Worm (Caenorhabditis elegans): ENCODE results near the gene R13A5.7.

The R13A5.7 gene

DNA sequence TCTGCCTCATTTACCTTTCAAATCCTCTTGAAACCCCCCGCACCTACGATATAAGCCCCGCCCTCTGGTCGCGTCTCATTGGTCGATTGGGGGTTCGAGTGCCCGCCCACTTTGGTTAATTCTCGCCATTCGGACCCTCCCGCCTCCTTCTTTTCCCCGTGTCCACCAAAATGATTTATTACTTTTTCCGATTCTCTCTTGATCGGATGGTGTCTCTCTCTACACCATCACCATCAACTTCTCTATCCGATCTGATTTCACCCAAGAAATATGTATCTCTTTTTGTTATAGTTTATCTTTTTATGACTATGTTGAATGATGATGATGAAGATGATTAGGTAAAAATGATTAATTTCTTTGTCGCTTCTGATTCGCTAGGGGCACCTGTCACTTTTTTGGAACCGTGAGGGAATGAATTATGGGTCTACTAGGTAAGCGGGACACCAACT, 15.2 kb downstream of the R13A5.7 start:
- no peak for TF ChIP-seq flt-1 (GFP tag; IDR thresholded peaks at IDR 0.05)
- no peak for TF ChIP-seq pes-1 (GFP tag; IDR thresholded peaks at IDR 0.05)
- no peak for TF ChIP-seq B0310.2 (tag; optimal IDR thresholded peaks at IDR 0.05)
- TF ChIP-seq F13C5.2 (tag; optimal IDR thresholded peaks at IDR 0.05), result no peak
- no peak for TF ChIP-seq aly-1 (tag; optimal IDR thresholded peaks at IDR 0.05)
- no peak for TF ChIP-seq ceh-36 (tag; optimal IDR thresholded peaks at IDR 0.05)
- TF ChIP-seq ceh-13 (GFP tag; optimal IDR thresholded peaks at IDR 0.05), result peak; percentile 61
- TF ChIP-seq hmg-4 (GFP tag; optimal IDR thresholded peaks at IDR 0.05), result peak; percentile 32
- 0 out of 2 replicates have a peak, but pooled peaks have one; percentile 40 for TF ChIP-seq tbx-11 (GFP tag; IDR thresholded peaks at IDR 0.05)
- no peak for TF ChIP-seq ama-1 (optimal IDR thresholded peaks at IDR 0.05)
- TF ChIP-seq sea-1 (GFP tag; conservative IDR thresholded peaks at IDR 0.05), result 0 out of 2 replicates have a peak, but pooled peaks have one; percentile 45
- TF ChIP-seq tra-4 (tag; optimal IDR thresholded peaks at IDR 0.05), result no peak
- TF ChIP-seq tbx-37 (GFP tag; conservative IDR thresholded peaks at IDR 0.05), result no peak
- TF ChIP-seq hmbx-1 (tag; optimal IDR thresholded peaks at IDR 0.05), result no peak
- TF ChIP-seq ets-7 (tag; optimal IDR thresholded peaks at IDR 0.05), result no peak

DNA sequence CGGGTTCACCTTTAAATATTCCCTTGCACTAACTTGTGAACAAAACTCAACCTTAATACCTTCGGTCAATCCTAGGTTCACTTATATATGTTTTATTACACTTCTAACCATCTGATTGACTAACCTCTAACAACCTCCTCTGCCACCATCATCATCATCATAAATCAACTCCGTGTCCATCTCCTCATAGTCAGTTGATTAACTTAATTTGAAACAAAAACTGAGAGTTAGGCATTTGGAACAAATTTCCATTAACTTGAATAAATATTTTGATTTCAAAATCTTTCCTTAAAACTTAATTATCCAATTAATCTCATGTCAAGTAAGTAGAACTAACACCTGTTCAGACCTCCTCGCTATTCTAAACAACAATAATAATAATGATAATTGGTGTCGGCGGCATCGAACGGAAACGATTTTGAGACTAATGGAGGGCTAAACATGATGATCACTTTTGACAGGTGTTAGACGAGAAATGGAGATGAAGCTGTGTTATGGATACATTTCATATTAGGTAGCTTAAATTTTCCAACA, 16.2 kb downstream of the R13A5.7 start:
- TF ChIP-seq flt-1 (GFP tag; IDR thresholded peaks at IDR 0.05) (no peak), tbx-11 (GFP tag; IDR thresholded peaks at IDR 0.05) (no peak), ets-7 (tag; optimal IDR thresholded peaks at IDR 0.05) (no peak), aly-1 (tag; optimal IDR thresholded peaks at IDR 0.05) (no peak), ceh-36 (tag; optimal IDR thresholded peaks at IDR 0.05) (no peak), ceh-13 (GFP tag; optimal IDR thresholded peaks at IDR 0.05) (no peak), scrt-1 (GFP tag; IDR thresholded peaks at IDR 0.05) (no peak), ama-1 (optimal IDR thresholded peaks at IDR 0.05) (no peak), hnd-1 (tag; optimal IDR thresholded peaks at IDR 0.05) (no peak), hmg-4 (GFP tag; optimal IDR thresholded peaks at IDR 0.05) (no peak), hmbx-1 (tag; optimal IDR thresholded peaks at IDR 0.05) (no peak)

DNA sequence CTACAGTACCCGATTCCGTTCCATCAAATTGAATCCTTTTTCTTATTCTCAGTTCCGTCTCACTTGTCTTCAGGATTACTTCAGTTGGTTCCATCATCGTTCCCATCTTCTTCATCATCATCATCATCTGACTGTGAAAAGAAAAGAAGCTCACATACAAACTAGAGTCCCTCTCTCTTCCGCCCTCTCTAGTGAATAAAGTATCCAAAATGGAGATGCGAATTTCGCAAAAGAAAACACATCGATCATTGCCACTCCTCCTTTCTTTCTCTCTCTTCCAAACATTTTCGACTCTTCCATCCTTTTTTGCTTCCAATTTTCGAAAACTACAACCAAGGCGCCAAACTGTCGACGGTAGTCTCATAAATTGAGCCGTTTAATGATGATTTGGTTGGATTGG, 17.1 kb downstream of the R13A5.7 start:
- no peak for TF ChIP-seq flt-1 (GFP tag; IDR thresholded peaks at IDR 0.05)
- TF ChIP-seq aly-1 (tag; optimal IDR thresholded peaks at IDR 0.05), result no peak
- no peak for TF ChIP-seq B0310.2 (tag; optimal IDR thresholded peaks at IDR 0.05)
- TF ChIP-seq ceh-13 (GFP tag; optimal IDR thresholded peaks at IDR 0.05), result no peak
- no peak for TF ChIP-seq ceh-36 (tag; optimal IDR thresholded peaks at IDR 0.05)
- TF ChIP-seq ama-1 (optimal IDR thresholded peaks at IDR 0.05), result no peak
- no peak for TF ChIP-seq tbx-11 (GFP tag; IDR thresholded peaks at IDR 0.05)
- no peak for TF ChIP-seq hmg-4 (GFP tag; optimal IDR thresholded peaks at IDR 0.05)
- TF ChIP-seq hnd-1 (tag; optimal IDR thresholded peaks at IDR 0.05), result no peak
- TF ChIP-seq sea-1 (GFP tag; conservative IDR thresholded peaks at IDR 0.05), result no peak
- TF ChIP-seq hmbx-1 (tag; optimal IDR thresholded peaks at IDR 0.05), result no peak
- no peak for TF ChIP-seq tra-4 (tag; optimal IDR thresholded peaks at IDR 0.05)
- TF ChIP-seq F13C5.2 (tag; optimal IDR thresholded peaks at IDR 0.05), result no peak
- no peak for TF ChIP-seq pes-1 (GFP tag; IDR thresholded peaks at IDR 0.05)
- TF ChIP-seq ets-7 (tag; optimal IDR thresholded peaks at IDR 0.05), result no peak
- TF ChIP-seq scrt-1 (GFP tag; IDR thresholded peaks at IDR 0.05), result no peak
- TF ChIP-seq tbx-37 (GFP tag; conservative IDR thresholded peaks at IDR 0.05), result no peak

DNA sequence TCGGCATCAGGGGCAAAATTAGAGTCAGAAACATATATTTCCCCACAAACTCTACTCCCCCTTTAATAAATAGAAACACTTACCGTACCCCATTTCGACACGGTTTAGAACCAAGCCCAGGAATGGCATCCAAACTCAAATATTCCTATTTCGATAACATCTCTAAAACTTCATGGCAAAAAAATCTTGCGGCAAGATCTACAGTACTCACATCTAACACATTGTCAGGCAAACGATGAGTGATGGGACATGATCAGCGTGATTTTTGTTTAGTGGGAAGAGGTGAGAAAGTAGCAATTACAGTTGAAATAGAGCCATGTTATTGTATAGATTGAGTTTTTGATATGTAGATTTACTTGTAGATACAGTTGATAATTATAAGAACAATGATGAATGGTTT, 19.0 kb downstream of the R13A5.7 start:
- TF ChIP-seq flt-1 (GFP tag; IDR thresholded peaks at IDR 0.05), result no peak
- peak; percentile 13 for TF ChIP-seq ceh-13 (GFP tag; optimal IDR thresholded peaks at IDR 0.05)

DNA sequence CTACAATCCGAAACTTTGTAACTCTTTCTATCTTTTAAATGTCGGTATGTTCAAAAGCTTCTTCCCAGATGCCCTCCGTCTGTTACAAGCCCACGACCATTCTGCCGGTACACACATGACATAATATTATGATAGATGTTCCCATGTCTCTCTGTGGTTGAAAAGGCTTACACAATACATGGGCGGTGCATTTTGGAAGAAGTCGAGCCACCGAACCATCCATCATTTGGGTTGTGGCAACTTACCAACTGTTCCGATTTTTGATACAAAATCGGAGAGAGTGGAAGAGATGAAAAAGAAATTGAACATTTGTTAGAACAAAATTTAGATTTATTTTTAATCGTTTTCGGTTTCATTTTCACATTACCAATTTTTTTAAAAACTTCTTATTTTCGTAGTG, 21.0 kb downstream of the R13A5.7 start:
- no peak for TF ChIP-seq tbx-37 (GFP tag; conservative IDR thresholded peaks at IDR 0.05)
- TF ChIP-seq hmbx-1 (tag; optimal IDR thresholded peaks at IDR 0.05), result no peak
- no peak for TF ChIP-seq scrt-1 (GFP tag; IDR thresholded peaks at IDR 0.05)
- TF ChIP-seq ceh-36 (tag; optimal IDR thresholded peaks at IDR 0.05), result no peak
- TF ChIP-seq hmg-4 (GFP tag; optimal IDR thresholded peaks at IDR 0.05), result no peak
- TF ChIP-seq flt-1 (GFP tag; IDR thresholded peaks at IDR 0.05), result no peak
- TF ChIP-seq B0310.2 (tag; optimal IDR thresholded peaks at IDR 0.05), result no peak
- TF ChIP-seq hnd-1 (tag; optimal IDR thresholded peaks at IDR 0.05), result no peak

DNA sequence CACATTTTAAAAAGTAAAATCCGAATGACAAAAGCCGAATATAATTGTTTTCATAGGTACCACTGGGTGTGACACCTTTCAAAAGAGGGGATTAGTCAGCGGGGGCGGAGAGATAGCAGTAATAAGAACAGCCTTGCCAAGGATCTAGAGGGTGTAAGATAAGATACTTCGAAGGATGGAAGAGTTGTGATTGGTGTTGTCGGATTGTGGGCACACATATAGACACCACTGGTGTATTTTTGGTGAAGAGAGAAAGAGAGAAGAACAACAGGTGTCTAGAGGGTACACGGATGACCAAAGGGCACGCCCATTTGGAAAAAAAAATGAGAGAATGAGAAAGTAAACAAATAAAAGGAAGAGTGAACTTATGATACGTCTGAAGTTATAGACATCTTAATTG, 24.7 kb downstream of the R13A5.7 start:
- TF ChIP-seq ceh-36 (tag; optimal IDR thresholded peaks at IDR 0.05), result peak; percentile 53
- TF ChIP-seq sea-1 (GFP tag; conservative IDR thresholded peaks at IDR 0.05), result no peak

DNA sequence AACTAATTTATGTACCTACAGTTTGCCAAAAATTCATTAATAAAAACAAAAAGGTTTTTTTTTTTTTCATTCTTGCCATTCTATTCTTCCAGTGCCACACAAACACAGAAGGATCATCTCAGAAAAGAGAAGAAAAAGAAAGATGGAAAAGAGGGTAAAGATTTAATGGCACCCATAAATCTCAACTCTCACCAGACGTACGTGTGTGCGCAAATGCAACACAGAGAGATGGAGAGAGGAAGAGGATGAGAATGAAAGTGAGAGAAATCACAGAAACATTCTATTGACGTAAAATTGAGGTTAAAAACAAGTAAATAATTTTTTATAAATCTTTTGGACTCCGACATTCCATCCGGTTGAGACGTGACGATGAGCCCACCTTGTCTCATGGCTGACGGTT, 25.7 kb downstream of the R13A5.7 start:
- no peak for TF ChIP-seq tra-4 (tag; optimal IDR thresholded peaks at IDR 0.05)
- no peak for TF ChIP-seq pes-1 (GFP tag; IDR thresholded peaks at IDR 0.05)
- TF ChIP-seq ets-7 (tag; optimal IDR thresholded peaks at IDR 0.05), result no peak
- TF ChIP-seq ceh-13 (GFP tag; optimal IDR thresholded peaks at IDR 0.05), result no peak
- no peak for TF ChIP-seq B0310.2 (tag; optimal IDR thresholded peaks at IDR 0.05)
- no peak for TF ChIP-seq flt-1 (GFP tag; IDR thresholded peaks at IDR 0.05)
- no peak for TF ChIP-seq ceh-36 (tag; optimal IDR thresholded peaks at IDR 0.05)
- TF ChIP-seq aly-1 (tag; optimal IDR thresholded peaks at IDR 0.05), result no peak
- no peak for TF ChIP-seq sea-1 (GFP tag; conservative IDR thresholded peaks at IDR 0.05)
- no peak for TF ChIP-seq tbx-37 (GFP tag; conservative IDR thresholded peaks at IDR 0.05)
- TF ChIP-seq scrt-1 (GFP tag; IDR thresholded peaks at IDR 0.05), result no peak
- TF ChIP-seq ama-1 (optimal IDR thresholded peaks at IDR 0.05), result no peak
- TF ChIP-seq tbx-11 (GFP tag; IDR thresholded peaks at IDR 0.05), result no peak
- TF ChIP-seq hmg-4 (GFP tag; optimal IDR thresholded peaks at IDR 0.05), result no peak
- TF ChIP-seq hnd-1 (tag; optimal IDR thresholded peaks at IDR 0.05), result no peak
- TF ChIP-seq F13C5.2 (tag; optimal IDR thresholded peaks at IDR 0.05), result no peak
- TF ChIP-seq hmbx-1 (tag; optimal IDR thresholded peaks at IDR 0.05), result no peak

DNA sequence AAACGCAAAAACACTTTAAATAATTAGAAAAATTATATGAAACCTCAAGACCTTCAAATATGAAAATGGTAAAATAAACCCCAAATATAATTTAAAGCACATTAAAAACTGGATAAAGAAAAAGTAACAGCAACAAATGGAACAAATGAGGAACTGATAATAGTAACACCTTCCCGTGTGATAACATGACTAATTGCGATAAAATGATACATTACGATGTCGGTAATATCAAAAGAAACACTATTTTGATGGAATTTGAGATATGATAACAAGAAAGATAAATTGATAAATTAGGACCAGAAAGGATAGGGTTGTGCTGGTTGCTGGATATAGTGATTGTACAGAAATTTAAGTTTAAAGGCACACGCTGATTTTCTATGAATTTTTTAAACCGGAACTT, 27.9 kb downstream of the R13A5.7 start:
- TF ChIP-seq ama-1 (optimal IDR thresholded peaks at IDR 0.05) (no peak), ceh-13 (GFP tag; optimal IDR thresholded peaks at IDR 0.05) (no peak), ets-7 (tag; optimal IDR thresholded peaks at IDR 0.05) (no peak), hmg-4 (GFP tag; optimal IDR thresholded peaks at IDR 0.05) (no peak), B0310.2 (tag; optimal IDR thresholded peaks at IDR 0.05) (no peak), aly-1 (tag; optimal IDR thresholded peaks at IDR 0.05) (no peak), tra-4 (tag; optimal IDR thresholded peaks at IDR 0.05) (no peak), tbx-37 (GFP tag; conservative IDR thresholded peaks at IDR 0.05) (no peak), scrt-1 (GFP tag; IDR thresholded peaks at IDR 0.05) (no peak), flt-1 (GFP tag; IDR thresholded peaks at IDR 0.05) (no peak)
